Fruit fly (Drosophila melanogaster): Measurements from ENCODE around the gene PIG-L.

The PIG-L gene

DNA sequence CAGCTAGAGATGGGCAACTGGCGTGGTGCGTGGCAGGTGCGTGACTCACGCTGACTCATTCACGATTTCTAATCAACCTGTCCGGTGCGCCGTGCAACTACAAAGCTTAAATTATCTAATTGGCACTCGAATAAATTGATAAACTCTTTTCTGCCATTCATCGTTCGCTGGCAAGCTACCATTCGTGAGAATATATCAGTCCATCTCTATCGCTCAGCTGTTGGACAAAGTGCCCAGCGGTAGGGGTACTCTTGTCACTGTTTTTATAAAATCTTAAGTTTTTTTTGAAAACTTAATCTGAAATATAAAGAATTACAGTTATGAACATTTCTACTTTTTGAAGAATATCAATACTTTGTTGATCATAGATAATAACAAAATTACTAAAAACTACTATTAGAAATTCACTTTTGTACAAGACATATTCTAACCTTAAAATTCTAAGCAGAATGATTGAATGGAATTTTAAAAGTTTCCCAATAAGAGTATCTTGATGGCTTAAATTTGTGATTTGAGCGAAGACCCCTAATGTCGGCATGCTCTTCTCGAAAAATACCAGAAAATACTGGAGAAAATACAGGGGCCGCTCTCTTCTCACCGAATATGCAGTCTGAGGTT, at the start of gene PIG-L, which contains the start of gene psidin:
Gene PIG-L (minus strand): TSS at position 187 of the 618 bp plus-strand sequence.
Gene psidin (plus strand): TSS at position 553 of the 618 bp plus-strand sequence.
- TF ChIP-seq noc (tag; optimal IDR thresholded peaks at IDR 0.05) = no peak

DNA sequence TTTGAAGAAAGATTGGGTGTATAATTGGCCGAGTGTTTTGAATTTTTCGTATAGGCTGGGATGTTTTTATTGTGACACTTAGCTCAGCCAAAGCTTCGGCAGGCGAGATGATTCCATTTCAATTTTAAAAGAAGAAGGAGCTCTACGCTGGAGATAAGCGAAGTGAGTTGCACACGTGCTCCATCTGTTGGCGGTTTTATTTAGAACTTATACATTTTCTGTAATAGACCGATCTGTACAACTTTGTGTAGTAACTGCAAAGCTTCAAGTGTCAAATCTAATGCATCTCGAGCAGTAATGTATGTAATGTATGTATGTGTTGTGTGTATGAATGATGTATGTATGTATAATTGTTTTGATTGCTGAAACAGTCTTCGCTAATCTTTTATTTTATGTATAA, 45.3 kb upstream of the PIG-L start:
- no peak for TF ChIP-seq noc (tag; optimal IDR thresholded peaks at IDR 0.05)

- no peak for TF ChIP-seq noc (tag; optimal IDR thresholded peaks at IDR 0.05)
These were observed 38.5 kb upstream of the PIG-L start, which contains the start of gene CG4390 for dm6 chr3R:20059650-20060049. TSS of gene CG4390 (minus strand) at chr3R:20059750.

DNA sequence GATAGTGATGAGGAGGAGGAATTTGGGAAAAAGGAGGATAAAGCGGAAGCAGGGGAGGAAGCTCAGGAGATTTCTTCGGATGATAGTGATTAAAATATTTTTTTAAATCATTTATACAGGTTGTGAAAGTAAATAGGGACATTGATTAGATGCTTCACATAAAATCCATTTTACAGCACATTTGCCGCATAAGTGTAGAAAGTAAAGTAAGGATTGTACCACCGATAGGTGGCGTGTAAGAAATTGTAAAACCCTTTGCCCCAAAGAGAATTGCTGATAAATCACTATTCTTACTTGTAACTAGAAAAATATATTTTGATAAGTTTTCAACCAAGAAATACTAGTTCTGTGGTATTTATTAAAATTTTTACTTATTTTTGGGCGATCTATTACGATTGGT, 37.8 kb upstream of the PIG-L start:
- no peak for TF ChIP-seq noc (tag; optimal IDR thresholded peaks at IDR 0.05)

dm6 chr3R:20057501-20057900, 36.4 kb upstream of the PIG-L start, which contains the start of gene mdlc:
TSS of gene mdlc (plus strand) at chr3R:20057748.
- TF ChIP-seq noc (tag; optimal IDR thresholded peaks at IDR 0.05) = no peak

DNA sequence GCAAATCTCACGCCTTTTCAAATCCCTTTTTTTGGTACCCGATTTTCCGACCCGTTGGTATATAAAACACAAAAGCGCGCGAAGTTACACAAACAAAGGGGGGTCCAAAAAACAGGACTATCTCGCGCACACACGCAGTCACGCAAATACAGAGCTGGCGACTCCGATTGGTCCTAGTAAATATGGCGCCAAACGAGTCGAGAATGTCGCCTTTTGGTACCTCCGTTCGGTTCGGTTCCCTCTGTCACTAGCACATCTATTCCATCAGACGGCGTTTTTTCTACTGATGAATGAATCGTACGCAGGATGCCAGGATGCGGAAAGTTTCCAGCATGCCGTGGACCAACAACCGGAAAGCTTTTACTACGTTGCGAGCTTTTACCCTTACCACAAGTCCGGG, 34.7 kb upstream of the PIG-L start, which contains the start of gene CG17193:
Gene CG17193 (minus strand): TSS at position 289 of the 400 bp plus-strand sequence.
- TF ChIP-seq noc (tag; optimal IDR thresholded peaks at IDR 0.05) = no peak

DNA sequence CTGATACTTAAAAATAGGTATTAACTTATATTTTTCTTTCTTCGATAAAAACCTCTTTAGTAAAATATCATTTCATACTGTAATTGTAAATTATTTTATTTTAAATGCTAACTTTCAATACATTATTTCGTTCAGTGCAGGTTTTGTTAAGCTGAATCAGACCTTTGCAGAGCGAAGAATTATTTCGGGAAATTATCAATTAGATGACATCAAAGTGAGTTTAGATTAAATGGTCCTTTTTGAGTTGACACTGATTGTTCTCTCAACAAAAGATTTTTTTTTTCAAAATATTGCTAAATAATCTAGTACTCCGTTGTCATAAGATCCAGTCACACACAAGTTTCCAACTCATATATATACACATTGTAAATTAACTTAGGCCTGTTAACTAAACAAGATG, 21.3 kb upstream of the PIG-L start, which contains the start of the genes CG33934 and Indy-2:
Gene CG33934 (plus strand): TSS at position 301 of the 400 bp plus-strand sequence.
Gene Indy-2 (plus strand): TSS at position 301 of the 400 bp plus-strand sequence.
- TF ChIP-seq noc (tag; optimal IDR thresholded peaks at IDR 0.05) = no peak

DNA sequence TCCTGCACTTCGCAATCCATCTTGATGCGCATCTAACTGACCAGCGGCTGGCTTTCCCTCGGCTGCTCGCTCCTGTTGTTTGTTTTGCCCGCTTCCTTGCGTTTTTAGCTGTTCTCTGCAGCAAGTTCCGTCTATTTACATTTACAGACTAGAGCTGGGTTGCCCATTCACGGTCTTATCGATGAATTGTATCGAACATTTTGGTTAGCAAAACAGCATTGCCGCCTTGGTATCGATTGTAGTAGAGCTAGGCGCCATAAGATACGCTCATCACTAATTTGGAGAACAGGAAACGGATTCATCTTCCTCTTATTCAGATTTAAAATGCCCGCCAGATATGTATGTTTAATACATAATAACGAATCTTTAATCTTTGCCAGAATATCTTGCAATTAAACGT, 14.7 kb upstream of the PIG-L start, which contains the start of gene Regnase-1:
Gene Regnase-1 (minus strand): TSS at position 170 of the 400 bp plus-strand sequence.
- TF ChIP-seq noc (tag; optimal IDR thresholded peaks at IDR 0.05) = peak; percentile 68

DNA sequence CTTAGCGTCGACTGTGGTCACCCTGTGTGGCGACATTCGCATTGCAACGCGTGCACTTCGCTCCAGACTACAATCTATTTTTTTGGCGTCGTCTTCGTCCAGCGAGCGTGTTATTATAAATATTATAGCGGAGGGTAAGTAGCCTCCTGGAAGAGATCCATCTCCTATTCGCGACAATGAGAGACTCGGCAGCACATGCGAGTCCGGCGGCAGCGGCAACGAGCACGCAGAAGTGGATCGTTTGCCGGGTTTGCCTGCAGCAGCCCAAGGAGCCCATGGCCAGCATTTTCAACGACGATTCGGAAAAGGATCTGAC, 10.6 kb upstream of the PIG-L start, which contains the start of gene idc:
Gene idc (plus strand): TSS at position 60 of the 316 bp plus-strand sequence.
- TF ChIP-seq noc (tag; optimal IDR thresholded peaks at IDR 0.05) = no peak

- peak; percentile 75 for TF ChIP-seq noc (tag; optimal IDR thresholded peaks at IDR 0.05)
These were observed 10.1 kb upstream of the PIG-L start, which contains the start of gene trem for dm6 chr3R:20031043-20031763. TSS of gene trem (minus strand) at chr3R:20031309.

DNA sequence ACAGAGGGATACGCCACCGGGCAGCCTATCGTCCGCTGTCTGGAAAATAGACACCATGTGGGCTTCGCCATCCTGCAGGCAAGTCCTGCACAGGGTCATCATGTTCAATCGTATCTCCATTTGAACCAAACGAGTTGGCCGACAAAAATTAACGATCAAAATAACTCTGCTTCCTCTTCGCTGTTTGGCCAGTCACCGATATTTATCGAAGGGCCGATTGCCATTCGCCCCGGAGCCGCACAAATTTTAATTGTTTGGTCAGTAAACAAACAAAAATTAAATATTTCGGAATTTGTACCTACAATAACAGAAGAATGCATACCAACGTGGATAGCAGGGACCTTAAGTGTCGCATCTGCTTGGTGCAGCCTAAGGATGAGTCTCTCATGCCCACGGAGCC, 6.7 kb upstream of the PIG-L start, which contains the start of the genes CG4424 and CG4854:
Gene CG4424 (minus strand): TSS at position 200 of the 400 bp plus-strand sequence.
Gene CG4854 (plus strand): TSS at position 218 of the 400 bp plus-strand sequence.
- no peak for TF ChIP-seq noc (tag; optimal IDR thresholded peaks at IDR 0.05)

DNA sequence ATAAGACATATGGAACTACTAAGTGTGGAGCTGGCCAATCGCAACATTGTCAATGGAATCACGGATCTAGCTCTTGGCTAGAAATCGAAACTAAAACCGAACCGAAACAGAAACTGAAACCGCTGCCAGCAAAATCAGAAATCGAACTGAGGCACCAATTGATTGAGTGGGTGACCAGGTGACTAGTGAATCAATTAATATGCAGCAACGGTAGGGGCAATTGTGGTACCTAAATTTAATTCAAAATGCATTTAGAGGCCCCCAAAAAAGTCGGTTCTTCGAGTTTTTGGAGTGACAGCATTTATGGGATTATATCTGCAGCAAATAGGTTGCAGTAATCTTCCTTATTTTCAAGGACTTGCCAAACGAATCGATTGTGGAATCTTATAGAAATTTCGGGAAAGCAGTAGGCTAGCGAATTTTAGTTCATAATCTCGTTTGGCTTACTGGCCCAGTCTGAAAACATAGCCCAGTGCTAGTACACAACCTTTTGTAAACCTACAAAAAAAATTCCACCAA, 7.7 kb downstream of the PIG-L start, which contains the start of the genes CG17190 and CG4836:
Gene CG17190 (minus strand): TSS at position 101 of the 519 bp plus-strand sequence.
Gene CG4836 (plus strand): TSS at position 469 of the 519 bp plus-strand sequence.
- TF ChIP-seq noc (tag; optimal IDR thresholded peaks at IDR 0.05) = no peak

DNA sequence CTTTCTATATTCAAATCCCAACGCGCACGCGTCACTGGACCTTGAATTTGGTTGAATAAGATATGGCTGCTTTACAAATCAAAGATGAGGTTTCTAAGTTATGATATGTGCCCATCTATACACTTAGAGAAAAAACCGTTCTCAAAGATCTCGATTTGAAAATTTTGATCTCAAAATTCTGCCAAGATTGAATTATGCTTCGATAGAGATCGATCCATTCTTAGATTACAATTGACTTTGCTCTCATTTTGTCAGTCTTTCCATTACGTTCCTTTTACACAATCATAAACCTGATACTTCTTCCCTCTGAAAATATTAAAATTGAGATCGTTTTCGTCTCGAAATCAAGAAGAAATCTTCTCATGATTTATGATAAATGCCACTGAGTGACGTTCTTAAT, 8.4 kb downstream of the PIG-L start:
- TF ChIP-seq noc (tag; optimal IDR thresholded peaks at IDR 0.05) = no peak

- TF ChIP-seq noc (tag; optimal IDR thresholded peaks at IDR 0.05) = no peak
These were observed 10.2 kb downstream of the PIG-L start for dm6 chr3R:20010942-20011341.

DNA sequence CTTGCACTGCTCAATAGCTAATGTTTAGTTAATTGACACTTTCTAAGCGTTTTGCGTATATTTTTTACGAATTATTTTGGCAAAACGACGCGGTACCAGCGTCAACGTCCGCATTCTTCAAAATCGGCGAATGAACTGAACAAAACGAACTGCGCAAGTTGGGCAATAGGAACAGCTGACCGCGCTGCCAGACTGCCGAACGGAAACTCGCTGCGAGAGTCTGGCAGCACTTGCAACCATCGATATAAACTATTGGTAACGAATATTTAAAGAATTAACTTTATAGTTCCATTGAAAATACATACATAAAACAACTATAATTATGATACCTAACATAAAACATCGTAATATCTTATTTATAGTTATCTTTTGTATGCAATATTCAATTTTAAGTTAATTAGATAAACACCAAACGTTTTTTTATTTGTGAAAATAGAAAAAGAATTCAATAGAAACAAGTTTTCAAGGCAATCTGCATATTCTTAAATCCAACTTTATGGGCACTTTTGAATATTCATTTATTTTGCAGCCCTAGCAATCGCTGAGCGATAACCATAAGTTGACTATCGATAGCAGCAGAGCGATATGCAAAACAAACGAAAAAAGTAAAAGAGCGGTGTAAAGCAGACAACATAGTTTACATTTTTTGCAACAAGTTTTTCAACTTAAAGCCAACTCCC, 12.6 kb downstream of the PIG-L start, which contains the start of the genes Hs6st and MED25:
Gene Hs6st (minus strand): TSS at position 141 of the 680 bp plus-strand sequence.
Gene MED25 (plus strand): TSS at position 576 of the 680 bp plus-strand sequence.
- peak; percentile 61 for TF ChIP-seq noc (tag; optimal IDR thresholded peaks at IDR 0.05)

Measured in whole organism, larva.